Fruit fly (Drosophila melanogaster) whole organism, embryonic: ENCODE data around the gene Tg.

Source experiments
- Abd-B ChIP-seq: fragments of 200-800 bp; sonication (Bioruptor generic); optimal IDR thresholded peaks from 2 replicates; lab custom pipeline; 2018; ENCODE audit warnings: missing biosample characterization, mild to moderate bottlenecking, missing genetic modification characterization, moderate library complexity
- Atf-2 ChIP-seq: fragments of 200-800 bp; sonication (Bioruptor generic); optimal IDR thresholded peaks from 2 replicates; lab custom pipeline; 2016; ENCODE audit warnings: missing biosample characterization, missing genetic modification characterization
- CG10321 ChIP-seq: fragments of 200-800 bp; sonication (Bioruptor generic); IDR thresholded peaks from 2 replicates; pipeline ENCODE4 v1.3.6; 2022; ENCODE audit warnings: missing biosample characterization, missing genetic modification characterization
- CG11560 ChIP-seq: fragments of 200-800 bp; sonication (Bioruptor generic); IDR thresholded peaks from 3 replicates; pipeline ENCODE4 v1.3.6; 2022; ENCODE audit warnings: missing biosample characterization, missing genetic modification characterization
- CG11723 ChIP-seq: fragments of 200-800 bp; sonication (Bioruptor generic); optimal IDR thresholded peaks from 2 replicates; lab custom pipeline; 2017; ENCODE audit warnings: missing biosample characterization, mild to moderate bottlenecking, missing genetic modification characterization
- CG12236 ChIP-seq: fragments of 200-800 bp; sonication (Bioruptor generic); optimal IDR thresholded peaks from 2 replicates; lab custom pipeline; 2016; ENCODE audit warnings: missing biosample characterization, missing genetic modification characterization
- CG13894 ChIP-seq: fragments of 200-800 bp; sonication (Bioruptor generic); optimal IDR thresholded peaks from 3 replicates; lab custom pipeline; 2018; ENCODE audit warnings: missing biosample characterization, mild to moderate bottlenecking, missing genetic modification characterization, moderate library complexity
- CG14014 ChIP-seq: fragments of 200-800 bp; sonication (Bioruptor generic); IDR thresholded peaks from 2 replicates; pipeline ENCODE4 v1.3.6; 2022; ENCODE audit warnings: missing biosample characterization, missing genetic modification characterization
- CG15696 ChIP-seq: fragments of 200-800 bp; sonication (Bioruptor generic); optimal IDR thresholded peaks from 2 replicates; lab custom pipeline; 2019; ENCODE audit warnings: missing biosample characterization, mild to moderate bottlenecking, missing genetic modification characterization, moderate library complexity
- CG1602 ChIP-seq: fragments of 200-800 bp; sonication (Bioruptor generic); optimal IDR thresholded peaks from 3 replicates; lab custom pipeline; 2016; ENCODE audit warnings: missing biosample characterization, missing genetic modification characterization
- CG17385 ChIP-seq: fragments of 200-800 bp; sonication (Bioruptor generic); optimal IDR thresholded peaks from 3 replicates; lab custom pipeline; 2018; ENCODE audit warnings: missing biosample characterization, mild to moderate bottlenecking, missing genetic modification characterization
- CG1792 ChIP-seq: fragments of 200-800 bp; sonication (Bioruptor generic); optimal IDR thresholded peaks from 2 replicates; lab custom pipeline; 2016; ENCODE audit warnings: missing biosample characterization, missing genetic modification characterization
- CG2116 ChIP-seq: fragments of 200-800 bp; sonication (Bioruptor generic); optimal IDR thresholded peaks from 3 replicates; lab custom pipeline; 2018; ENCODE audit warnings: missing biosample characterization, mild to moderate bottlenecking, missing genetic modification characterization
- CG2129 ChIP-seq: fragments of 200-800 bp; sonication (Bioruptor generic); IDR thresholded peaks from 2 replicates; pipeline ENCODE4 v1.3.6; 2022; ENCODE audit warnings: missing biosample characterization, missing genetic modification characterization; ENCODE audit not compliant: partially characterized antibody
- CG30020 ChIP-seq: fragments of 200-800 bp; optimal IDR thresholded peaks from 2 replicates; lab custom pipeline; 2019; ENCODE audit warnings: missing biosample characterization, mild to moderate bottlenecking, missing genetic modification characterization, moderate library complexity
- CG31224 ChIP-seq: fragments of 200-800 bp; sonication (Bioruptor generic); IDR thresholded peaks from 2 replicates; pipeline ENCODE4 v1.3.6; 2022; ENCODE audit warnings: missing biosample characterization, missing genetic modification characterization
- CG31365 ChIP-seq: fragments of 200-800 bp; sonication (Bioruptor generic); optimal IDR thresholded peaks from 2 replicates; lab custom pipeline; 2018; ENCODE audit warnings: missing biosample characterization, mild to moderate bottlenecking, missing genetic modification characterization
- CG31388 ChIP-seq: fragments of 200-800 bp; sonication (Bioruptor generic); optimal IDR thresholded peaks from 2 replicates; lab custom pipeline; 2016; ENCODE audit warnings: missing biosample characterization, missing genetic modification characterization
- CG4282 ChIP-seq: fragments of 200-800 bp; sonication (Bioruptor generic); optimal IDR thresholded peaks from 2 replicates; lab custom pipeline; 2016; ENCODE audit warnings: missing biosample characterization, missing genetic modification characterization
- CG4854 ChIP-seq: fragments of 200-800 bp; sonication (Bioruptor generic); optimal IDR thresholded peaks from 2 replicates; lab custom pipeline; 2016; ENCODE audit warnings: missing biosample characterization, missing genetic modification characterization, inconsistent platforms
- CG6765 ChIP-seq: fragments of 200-800 bp; sonication (Bioruptor generic); optimal IDR thresholded peaks from 3 replicates; lab custom pipeline; 2017; ENCODE audit warnings: missing biosample characterization, mild to moderate bottlenecking, missing genetic modification characterization
- CG6854 ChIP-seq: fragments of 200-800 bp; sonication (Bioruptor generic); optimal IDR thresholded peaks from 3 replicates; lab custom pipeline; 2017; ENCODE audit warnings: missing biosample characterization, mild to moderate bottlenecking, missing genetic modification characterization
- CG7745 ChIP-seq: fragments of 200-800 bp; sonication (Bioruptor generic); optimal IDR thresholded peaks from 2 replicates; lab custom pipeline; 2018; ENCODE audit warnings: missing biosample characterization, mild to moderate bottlenecking, missing genetic modification characterization, moderate library complexity
- CG7963 ChIP-seq: fragments of 200-800 bp; sonication (Bioruptor generic); IDR thresholded peaks from 3 replicates; pipeline ENCODE4 v1.3.6; 2022; ENCODE audit warnings: missing biosample characterization, missing genetic modification characterization; ENCODE audit not compliant: partially characterized antibody
- CG8388 ChIP-seq: fragments of 200-800 bp; sonication (Bioruptor generic); optimal IDR thresholded peaks from 2 replicates; lab custom pipeline; 2019; ENCODE audit warnings: missing biosample characterization, mild to moderate bottlenecking, missing genetic modification characterization, moderate library complexity
- CG9797 ChIP-seq: fragments of 200-800 bp; sonication (Bioruptor generic); optimal IDR thresholded peaks from 3 replicates; lab custom pipeline; 2018; ENCODE audit warnings: missing biosample characterization, mild to moderate bottlenecking, missing genetic modification characterization
- CkIIα-i1 ChIP-seq: fragments of 200-800 bp; sonication (Bioruptor generic); IDR thresholded peaks from 2 replicates; pipeline ENCODE4 v1.3.6; 2022; ENCODE audit warnings: missing biosample characterization, missing genetic modification characterization
- D19B ChIP-seq: fragments of 200-800 bp; sonication (Bioruptor generic); optimal IDR thresholded peaks from 2 replicates; lab custom pipeline; 2017; ENCODE audit warnings: missing biosample characterization, mild to moderate bottlenecking, missing genetic modification characterization
- Doc3 ChIP-seq: fragments of 200-800 bp; sonication (Bioruptor generic); IDR thresholded peaks from 3 replicates; pipeline ENCODE4 v1.3.6; 2022; ENCODE audit warnings: missing biosample characterization, missing genetic modification characterization; ENCODE audit not compliant: partially characterized antibody
- Hmr ChIP-seq: fragments of 200-800 bp; sonication (Bioruptor generic); optimal IDR thresholded peaks from 3 replicates; lab custom pipeline; 2017; ENCODE audit warnings: mild to moderate bottlenecking, missing biosample characterization, missing genetic modification reagents, missing genetic modification characterization
- Jarid2 ChIP-seq: fragments of 200-800 bp; sonication (Bioruptor generic); optimal IDR thresholded peaks from 3 replicates; lab custom pipeline; 2017; ENCODE audit warnings: mild to moderate bottlenecking, missing biosample characterization, missing genetic modification reagents, missing genetic modification characterization
- Lpt ChIP-seq: fragments of >200 bp; optimal IDR thresholded peaks from 2 replicates; lab custom pipeline; 2018; ENCODE audit warnings: missing biosample characterization, missing genetic modification characterization
- Nf-YC ChIP-seq: fragments of 200-800 bp; optimal IDR thresholded peaks from 3 replicates; lab custom pipeline; 2019; ENCODE audit warnings: missing biosample characterization, mild to moderate bottlenecking, missing genetic modification characterization, moderate library complexity
- Rfx ChIP-seq: fragments of 200-800 bp; sonication (Bioruptor generic); IDR thresholded peaks from 2 replicates; pipeline ENCODE4 v1.3.6; 2022; ENCODE audit warnings: missing biosample characterization, missing genetic modification characterization
- Sry-δ ChIP-seq: fragments of 200-800 bp; sonication (Bioruptor generic); optimal IDR thresholded peaks from 2 replicates; lab custom pipeline; 2016; ENCODE audit warnings: missing biosample characterization, missing genetic modification characterization
- Vsx1 ChIP-seq: fragments of 200-800 bp; sonication (Bioruptor generic); optimal IDR thresholded peaks from 2 replicates; lab custom pipeline; 2017; ENCODE audit warnings: missing biosample characterization, mild to moderate bottlenecking, missing genetic modification characterization, missing genetic modification reagents
- br ChIP-seq: fragments of >200 bp; optimal IDR thresholded peaks from 2 replicates; lab custom pipeline; 2017
- chn ChIP-seq: fragments of 200-800 bp; sonication (Bioruptor generic); optimal IDR thresholded peaks from 2 replicates; lab custom pipeline; 2016; ENCODE audit warnings: missing biosample characterization, missing genetic modification characterization
- dan ChIP-seq: fragments of 200-800 bp; sonication (Bioruptor generic); IDR thresholded peaks from 2 replicates; pipeline ENCODE4 v1.3.6; 2022; ENCODE audit warnings: missing biosample characterization, missing genetic modification characterization
- dm ChIP-seq: fragments of 200-800 bp; sonication (Bioruptor generic); optimal IDR thresholded peaks from 3 replicates; lab custom pipeline; 2016; ENCODE audit warnings: missing biosample characterization, missing genetic modification characterization
- dpn ChIP-seq, 2 experiments: fragments of 200-800 bp; sonication (Bioruptor generic); optimal IDR thresholded peaks; 3 replicates each; lab custom pipeline; 2016; ENCODE audit warnings: missing biosample characterization in 2 of 2, missing genetic modification characterization in 2 of 2
- en ChIP-seq: fragments of 200-800 bp; sonication (Bioruptor generic); optimal IDR thresholded peaks from 2 replicates; lab custom pipeline; 2016; ENCODE audit warnings: missing biosample characterization, missing genetic modification characterization
- inv ChIP-seq: fragments of 200-800 bp; sonication (Bioruptor generic); IDR thresholded peaks from 2 replicates; pipeline ENCODE4 v1.3.6; 2022; ENCODE audit warnings: missing biosample characterization, missing genetic modification characterization; ENCODE audit not compliant: partially characterized antibody
- nerfin-2 ChIP-seq: fragments of 200-800 bp; sonication (Bioruptor generic); IDR thresholded peaks from 2 replicates; pipeline ENCODE4 v1.3.6; 2022; ENCODE audit warnings: missing biosample characterization, missing genetic modification characterization; ENCODE audit not compliant: partially characterized antibody
- peb ChIP-seq: fragments of 200-800 bp; sonication (Bioruptor generic); IDR thresholded peaks from 2 replicates; pipeline ENCODE4 v1.3.6; 2022; ENCODE audit warnings: missing biosample characterization, missing genetic modification characterization
- sob ChIP-seq: fragments of 200-800 bp; sonication (Bioruptor generic); IDR thresholded peaks from 2 replicates; pipeline ENCODE4 v1.3.6; 2022; ENCODE audit warnings: missing biosample characterization, missing genetic modification characterization
- sqz ChIP-seq: fragments of 200-800 bp; sonication (Bioruptor generic); optimal IDR thresholded peaks from 3 replicates; lab custom pipeline; 2018; ENCODE audit warnings: missing biosample characterization, mild to moderate bottlenecking, missing genetic modification characterization
- ttk ChIP-seq: fragments of 200-800 bp; sonication (Bioruptor generic); IDR thresholded peaks from 2 replicates; pipeline ENCODE4 v2.1.2; 2022; ENCODE audit warnings: missing biosample characterization, missing genetic modification characterization
- unc-4 ChIP-seq: fragments of 200-800 bp; sonication (Bioruptor generic); IDR thresholded peaks from 2 replicates; pipeline ENCODE4 v1.3.6; 2022; ENCODE audit warnings: missing biosample characterization, missing genetic modification characterization; ENCODE audit not compliant: partially characterized antibody
- usp ChIP-seq: fragments of >200 bp; optimal IDR thresholded peaks from 2 replicates; lab custom pipeline; 2017; ENCODE audit warnings: missing biosample characterization, missing genetic modification characterization
- yki ChIP-seq: fragments of >200 bp; optimal IDR thresholded peaks from 3 replicates; lab custom pipeline; 2018

Gene Tg

dm6 chr2L:7965808-7966460 is 45.3 kb upstream of the Tg start (continued):
- TF ChIP-seq CG9797 (GFP tag; lab: Kevin White, UChicago): no peak
- TF ChIP-seq Rfx (GFP tag; lab: Robert Waterston, UW): no peak
- no peak for TF ChIP-seq CG2116 (GFP tag; lab: Kevin White, UChicago)
- TF ChIP-seq CG13894 (tag; lab: Kevin White, UChicago): no peak
- peak; percentile 77 for TF ChIP-seq sqz (GFP tag; lab: Kevin White, UChicago)
- no peak for TF ChIP-seq br (lab: Kevin White, UChicago)
- TF ChIP-seq CG31388: no peak
- TF ChIP-seq Atf-2 (GFP tag; lab: Kevin White, UChicago): no peak
- TF ChIP-seq D19B (GFP tag; lab: Kevin White, UChicago): no peak
- no peak for TF ChIP-seq CG1602 (GFP tag; lab: Kevin White, UChicago)
- no peak for TF ChIP-seq Doc3 (GFP tag; lab: Robert Waterston, UW)
- no peak for TF ChIP-seq CG15696 (tag; lab: Kevin White, UChicago)
- TF ChIP-seq CG2129 (GFP tag; lab: Robert Waterston, UW): no peak
- no peak for TF ChIP-seq unc-4 (GFP tag; lab: Robert Waterston, UW)
- TF ChIP-seq CG7745 (tag; lab: Kevin White, UChicago): no peak
- no peak for TF ChIP-seq dan (GFP tag; lab: Robert Waterston, UW)
- TF ChIP-seq usp (GFP tag; lab: Kevin White, UChicago): no peak
- no peak for TF ChIP-seq CG14014
- peak; percentile 25 for TF ChIP-seq CG8388 (GFP tag; lab: Kevin White, UChicago)
- TF ChIP-seq CG10321: no peak
- TF ChIP-seq CG17385 (GFP tag; lab: Kevin White, UChicago): peak; percentile 38
- no peak for TF ChIP-seq CG4854 (GFP tag; lab: Kevin White, UChicago)
- TF ChIP-seq CG31224 (GFP tag; lab: Robert Waterston, UW): no peak
- no peak for TF ChIP-seq dpn (GFP tag; optimal IDR thresholded peaks at IDR 0.05; lab: Kevin White, UChicago)
- TF ChIP-seq CG11560: no peak
- 0 out of 2 replicates have a peak, but pooled peaks have one; percentile 6 for TF ChIP-seq ttk (GFP tag; lab: Robert Waterston, UW)
- no peak for TF ChIP-seq CG11723 (GFP tag; lab: Kevin White, UChicago)
- TF ChIP-seq dm: no peak
- no peak for TF ChIP-seq CG7963 (GFP tag; lab: Robert Waterston, UW)
- TF ChIP-seq chn (GFP tag; lab: Kevin White, UChicago): no peak
- no peak for TF ChIP-seq Lpt (GFP tag; lab: Kevin White, UChicago)
- TF ChIP-seq Jarid2: no peak
- no peak for TF ChIP-seq Nf-YC
- TF ChIP-seq Hmr (GFP tag; lab: Kevin White, UChicago): no peak
- TF ChIP-seq en: no peak
- TF ChIP-seq CG6765 (GFP tag; lab: Kevin White, UChicago): no peak
- no peak for TF ChIP-seq Sry-δ (GFP tag; lab: Kevin White, UChicago)
- no peak for TF ChIP-seq CkIIα-i1 (GFP tag; lab: Robert Waterston, UW)
- no peak for TF ChIP-seq CG12236 (GFP tag; lab: Kevin White, UChicago)
- no peak for TF ChIP-seq yki (lab: Kevin White, UChicago)
- no peak for TF ChIP-seq CG6854 (GFP tag; lab: Kevin White, UChicago)
- no peak for TF ChIP-seq CG4282 (GFP tag; lab: Kevin White, UChicago)
- no peak for TF ChIP-seq nerfin-2 (GFP tag; lab: Robert Waterston, UW)
- no peak for TF ChIP-seq CG30020
- no peak for TF ChIP-seq inv (GFP tag; lab: Robert Waterston, UW)
- no peak for TF ChIP-seq sob (GFP tag; lab: Robert Waterston, UW)
- peak; percentile 26 for TF ChIP-seq Abd-B (GFP tag; lab: Kevin White, UChicago)
- no peak for TF ChIP-seq CG31365 (tag; lab: Kevin White, UChicago)
- no peak for TF ChIP-seq CG1792 (GFP tag; lab: Kevin White, UChicago)
- TF ChIP-seq peb (GFP tag; lab: Robert Waterston, UW): no peak
- TF ChIP-seq Vsx1 (GFP tag; lab: Kevin White, UChicago): peak; percentile 7
